Worm (Caenorhabditis elegans): Measurements from ENCODE around the gene R11A8.1.

R11A8.1 gene

DNA sequence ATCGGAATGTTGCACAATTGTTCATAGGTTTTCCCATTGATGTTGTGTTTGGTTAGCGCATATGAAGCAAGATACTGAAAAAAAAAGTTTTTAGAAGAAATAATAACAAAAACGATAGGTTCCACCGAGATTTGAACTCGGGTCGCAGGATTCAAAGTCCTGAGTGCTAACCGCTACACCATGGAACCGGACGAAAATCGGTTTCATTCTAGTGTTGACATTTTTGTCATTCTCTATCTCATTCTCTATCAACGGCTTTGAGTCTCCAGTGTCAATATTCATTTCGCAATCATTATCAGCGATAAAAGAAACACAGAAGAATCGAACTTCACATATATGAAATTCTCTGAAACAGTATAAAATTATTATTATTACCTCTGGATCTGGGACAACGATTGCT is 45.9 kb downstream of the R11A8.1 start (continued):
- TF ChIP-seq K12H6.12 (tag; optimal IDR thresholded peaks at IDR 0.05), result no peak
- no peak for TF ChIP-seq atf-7 (tag; optimal IDR thresholded peaks at IDR 0.05)
- TF ChIP-seq snpc-3.4 (tag; optimal IDR thresholded peaks at IDR 0.05), result no peak
- TF ChIP-seq pbrm-1 (GFP tag; IDR thresholded peaks at IDR 0.05), result peak; percentile 51; the same call in 1 of the 2 replicates
- no peak for TF ChIP-seq nfya-2 (GFP tag; IDR thresholded peaks at IDR 0.05)
- 0 out of 2 replicates have a peak, but pooled peaks have one; percentile 16 for TF ChIP-seq D2030.7 (GFP tag; IDR thresholded peaks at IDR 0.05)
- no peak for TF ChIP-seq nhr-80 (tag; optimal IDR thresholded peaks at IDR 0.05)
- TF ChIP-seq ccch-3 (GFP tag; optimal IDR thresholded peaks at IDR 0.05), result no peak
- no peak for TF ChIP-seq ztf-22 (GFP tag; optimal IDR thresholded peaks at IDR 0.05)
- no peak for TF ChIP-seq madf-8 (GFP tag; conservative IDR thresholded peaks at IDR 0.05)
- TF ChIP-seq zfh-2 (GFP tag; conservative IDR thresholded peaks at IDR 0.05), result no peak
- TF ChIP-seq him-1 (tag; optimal IDR thresholded peaks at IDR 0.05), result peak; percentile 68
- TF ChIP-seq ama-1 (optimal IDR thresholded peaks at IDR 0.05), result no peak
- TF ChIP-seq ama-1 (GFP tag; optimal IDR thresholded peaks at IDR 0.05), result no peak
- TF ChIP-seq Y53F4B.3 (GFP tag; IDR thresholded peaks at IDR 0.05), result no peak
- TF ChIP-seq hmg-20 (GFP tag; IDR thresholded peaks at IDR 0.05), result no peak
- TF ChIP-seq rcor-1 (GFP tag; IDR thresholded peaks at IDR 0.05), result no peak
- TF ChIP-seq tbx-9 (tag; optimal IDR thresholded peaks at IDR 0.05; ENCODE audit: borderline replicate concordance), result no peak
- TF ChIP-seq Y67H2A.10 (GFP tag; conservative IDR thresholded peaks at IDR 0.05), result no peak
- no peak for TF ChIP-seq let-607 (tag; optimal IDR thresholded peaks at IDR 0.05)
- peak; percentile 35 for TF ChIP-seq mxl-1 (tag; optimal IDR thresholded peaks at IDR 0.05)

DNA sequence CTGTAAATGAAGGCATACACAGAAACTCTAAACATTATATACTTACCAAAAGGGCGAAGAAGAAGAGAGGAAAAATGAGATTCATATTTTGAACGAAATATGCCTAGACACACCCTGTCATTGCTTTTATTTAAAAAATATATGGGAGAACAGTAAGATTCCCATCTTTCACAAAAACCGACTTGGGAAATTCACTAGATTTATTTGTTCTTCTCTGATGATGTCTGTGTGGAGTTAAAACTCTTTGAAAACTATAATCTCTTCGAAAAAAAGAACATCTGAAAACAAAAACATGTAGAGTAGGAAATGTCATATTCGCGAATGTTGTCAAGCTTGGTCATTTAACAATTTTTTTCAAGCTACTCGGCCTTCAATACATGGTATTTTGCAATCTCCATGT is 46.6 kb downstream of the R11A8.1 start, which contains the start of gene R09E10.8:
R09E10.8 (minus strand) TSS at position 101 of the 400 bp plus-strand sequence.
- TF ChIP-seq F49E8.2 (tag; optimal IDR thresholded peaks at IDR 0.05; ENCODE audit: insufficient read depth) (no peak), ztf-18 (tag; optimal IDR thresholded peaks at IDR 0.05) (no peak), C06A6.2 (GFP tag; conservative IDR thresholded peaks at IDR 0.05) (no peak), somi-1 (GFP tag; optimal IDR thresholded peaks at IDR 0.05) (no peak), ama-1 (optimal IDR thresholded peaks at IDR 0.05) (no peak), ama-1 (GFP tag; optimal IDR thresholded peaks at IDR 0.05) (no peak), sdz-38 (tag; optimal IDR thresholded peaks at IDR 0.05) (no peak), aptf-3 (GFP tag; IDR thresholded peaks at IDR 0.05) (no peak), dox-1 (GFP tag; IDR thresholded peaks at IDR 0.05) (no peak), unc-62 (GFP tag; optimal IDR thresholded peaks at IDR 0.05) (no peak), zim-3 (tag; optimal IDR thresholded peaks at IDR 0.05) (no peak), ztf-28 (GFP tag; IDR thresholded peaks at IDR 0.05) (no peak), F57A8.1 (GFP tag; optimal IDR thresholded peaks at IDR 0.05) (no peak)
